Worm (Caenorhabditis elegans): ENCODE data around the gene C18A3.7.

ce11 chrII:5754168-5754567, 23.9 kb upstream of the C18A3.7 start, which contains the start of gene F10C1.8:
- TF ChIP-seq nhr-237 (tag; optimal IDR thresholded peaks at IDR 0.05), result no peak
- TF ChIP-seq ceh-32 (tag; optimal IDR thresholded peaks at IDR 0.05; ENCODE audit: poor library complexity), result no peak
- no peak for TF ChIP-seq mxl-2 (GFP tag; conservative IDR thresholded peaks at IDR 0.05)
- no peak for TF ChIP-seq ceh-82 (tag; optimal IDR thresholded peaks at IDR 0.05)
- no peak for TF ChIP-seq skn-1 (tag; optimal IDR thresholded peaks at IDR 0.05)
- no peak for TF ChIP-seq nhr-102 (tag; optimal IDR thresholded peaks at IDR 0.05)
- no peak for TF ChIP-seq Y5F2A.4 (GFP tag; optimal IDR thresholded peaks at IDR 0.05)
- no peak for TF ChIP-seq lin-38 (GFP tag; IDR thresholded peaks at IDR 0.05)
- TF ChIP-seq nhr-76 (tag; optimal IDR thresholded peaks at IDR 0.05), result no peak
